Worm (Caenorhabditis elegans) whole organism, L4/young adult: Measurements from ENCODE around the gene wdfy-2.
A peak's percentile ranks its signal among the peaks of the same experiment; 100 is the strongest.

Experiments
- W03F9.2 ChIP-seq: fragments of 150-350 bp; optimal IDR thresholded peaks from 2 replicates; lab custom pipeline; 2014; ENCODE audit warnings: missing biosample characterization, missing genetic modification characterization
- dao-5 ChIP-seq: sonication (generic microtip); optimal IDR thresholded peaks from 2 replicates; lab custom pipeline; 2016; ENCODE audit warnings: missing genotype, missing genetic modification characterization, moderate library complexity, missing compliant biosample characterization
- him-1 ChIP-seq: sonication (generic microtip); optimal IDR thresholded peaks from 2 replicates; lab custom pipeline; 2016; ENCODE audit warnings: missing genotype, missing genetic modification reagents, missing genetic modification characterization, missing compliant biosample characterization

wdfy-2 gene

ce11 chrII:9319058-9319915 is at the start of gene wdfy-2, which contains the start of gene csa-1:
TSS of gene wdfy-2 (plus strand) at chrII:9319865.
TSS of gene csa-1 (minus strand) at chrII:9319726.
- no peak for TF ChIP-seq dao-5
- TF ChIP-seq him-1, result no peak
- no peak for TF ChIP-seq W03F9.2 (tag; lab: Kevin White, UChicago)

- TF ChIP-seq him-1 (no peak), W03F9.2 (tag; lab: Kevin White, UChicago) (no peak), dao-5 (no peak)
Measured at ce11 chrII:9271285-9271684, 48.4 kb upstream of the wdfy-2 start.

ce11 chrII:9272942-9273341 is 46.7 kb upstream of the wdfy-2 start, which contains the start of gene C01G6.4:
TSS of gene C01G6.4 (minus strand) at chrII:9273042.
- no peak for TF ChIP-seq W03F9.2 (tag; lab: Kevin White, UChicago)
- TF ChIP-seq dao-5, result no peak
- no peak for TF ChIP-seq him-1

- peak; percentile 85 for TF ChIP-seq W03F9.2 (tag; lab: Kevin White, UChicago)
- TF ChIP-seq dao-5, result no peak
- TF ChIP-seq him-1, result peak; percentile 53
Measured at ce11 chrII:9273984-9274383, 45.7 kb upstream of the wdfy-2 start.

ce11 chrII:9274734-9275133 is 44.9 kb upstream of the wdfy-2 start:
- no peak for TF ChIP-seq W03F9.2 (tag; lab: Kevin White, UChicago)
- no peak for TF ChIP-seq him-1
- no peak for TF ChIP-seq dao-5

ce11 chrII:9275173-9275572 is 44.5 kb upstream of the wdfy-2 start:
- TF ChIP-seq him-1, result no peak
- no peak for TF ChIP-seq W03F9.2 (tag; lab: Kevin White, UChicago)
- TF ChIP-seq dao-5, result no peak

ce11 chrII:9277153-9277552 is 42.5 kb upstream of the wdfy-2 start:
- TF ChIP-seq him-1 (no peak), dao-5 (no peak), W03F9.2 (tag; lab: Kevin White, UChicago) (no peak)

ce11 chrII:9279016-9279415 is 40.6 kb upstream of the wdfy-2 start:
- no peak for TF ChIP-seq him-1
- no peak for TF ChIP-seq dao-5
- TF ChIP-seq W03F9.2 (tag; lab: Kevin White, UChicago), result no peak

ce11 chrII:9280048-9280772 is 39.5 kb upstream of the wdfy-2 start, which contains the start of gene gldi-3:
TSS of gene gldi-3 (minus strand) at chrII:9280098.
- no peak for TF ChIP-seq W03F9.2 (tag; lab: Kevin White, UChicago)
- no peak for TF ChIP-seq him-1
- no peak for TF ChIP-seq dao-5

ce11 chrII:9280846-9281245 is 38.8 kb upstream of the wdfy-2 start:
- TF ChIP-seq W03F9.2 (tag; lab: Kevin White, UChicago) (no peak), him-1 (no peak), dao-5 (no peak)

- TF ChIP-seq dao-5 (no peak), him-1 (no peak), W03F9.2 (tag; lab: Kevin White, UChicago) (no peak)
Measured at ce11 chrII:9281595-9281994, 38.1 kb upstream of the wdfy-2 start.

- no peak for TF ChIP-seq him-1
- TF ChIP-seq dao-5, result no peak
- TF ChIP-seq W03F9.2 (tag; lab: Kevin White, UChicago), result no peak
Measured at ce11 chrII:9282065-9282464, 37.6 kb upstream of the wdfy-2 start.

ce11 chrII:9282787-9283186 is 36.9 kb upstream of the wdfy-2 start:
- TF ChIP-seq him-1, result peak; percentile 72
- TF ChIP-seq dao-5, result peak; percentile 70
- TF ChIP-seq W03F9.2 (tag; lab: Kevin White, UChicago), result peak; percentile 53

ce11 chrII:9283668-9284357 is 35.9 kb upstream of the wdfy-2 start:
- TF ChIP-seq dao-5, result no peak
- TF ChIP-seq him-1, result no peak
- peak; percentile 30 for TF ChIP-seq W03F9.2 (tag; lab: Kevin White, UChicago)
